Worm (Caenorhabditis elegans): ENCODE results near the gene T17H7.7.

T17H7.7 gene

DNA sequence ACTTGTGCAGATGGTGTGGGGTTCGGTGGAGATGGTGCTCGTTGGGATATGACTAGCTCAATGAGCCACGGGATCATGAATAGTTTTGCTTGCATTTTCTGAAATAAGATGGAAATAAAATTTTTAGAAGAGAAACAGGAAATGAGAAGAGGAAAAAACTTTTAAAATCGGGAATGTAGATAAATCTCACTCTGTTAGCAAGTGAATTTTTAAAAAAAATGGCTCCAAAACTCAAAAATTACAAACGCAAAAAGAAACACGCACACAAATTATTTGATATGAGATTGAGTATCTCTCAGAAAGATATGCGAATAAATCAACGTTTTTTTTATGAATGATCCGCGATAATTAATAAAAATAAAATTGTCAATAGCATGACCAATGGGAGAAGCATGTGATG is at the start of gene T17H7.7:
T17H7.7 (minus strand) TSS at position 101 of the 400 bp plus-strand sequence.
- TF ChIP-seq cnd-1 (tag; optimal IDR thresholded peaks at IDR 0.05) (no peak), ceh-39 (tag; optimal IDR thresholded peaks at IDR 0.05) (no peak), mab-5 (tag; optimal IDR thresholded peaks at IDR 0.05) (no peak), ztf-11 (tag; optimal IDR thresholded peaks at IDR 0.05) (no peak), unc-39 (tag; optimal IDR thresholded peaks at IDR 0.05) (no peak), ceh-83 (GFP tag; optimal IDR thresholded peaks at IDR 0.05) (no peak), nhr-237 (tag; optimal IDR thresholded peaks at IDR 0.05) (no peak), snpc-4 (tag; optimal IDR thresholded peaks at IDR 0.05) (no peak), lsy-2 (tag; optimal IDR thresholded peaks at IDR 0.05) (no peak), nhr-28 (tag; optimal IDR thresholded peaks at IDR 0.05) (no peak), hlh-1 (tag; optimal IDR thresholded peaks at IDR 0.05) (no peak), unc-62 (GFP tag; optimal IDR thresholded peaks at IDR 0.05) (no peak), bed-3 (GFP tag; optimal IDR thresholded peaks at IDR 0.05) (no peak), elt-1 (tag; optimal IDR thresholded peaks at IDR 0.05; ENCODE audit: borderline replicate concordance, insufficient read depth) (no peak)

DNA sequence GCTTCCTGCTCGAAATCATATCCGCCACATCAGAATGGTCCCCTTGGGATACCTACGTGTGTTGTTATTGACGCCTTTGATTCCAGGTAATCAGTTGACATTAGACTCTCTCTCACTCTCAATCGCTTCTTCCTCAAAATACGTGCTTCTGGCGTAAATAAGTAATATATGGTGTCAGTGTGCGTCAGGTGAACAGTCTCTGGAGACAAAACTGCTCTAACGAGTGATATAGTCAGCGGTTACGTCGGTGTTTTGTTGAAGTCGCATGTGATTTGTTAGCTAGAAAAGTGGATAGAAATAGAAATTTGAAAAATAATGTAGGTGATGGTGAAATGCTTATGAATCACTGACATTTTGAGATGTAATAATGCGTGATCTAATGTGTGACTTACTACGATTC is 44.2 kb upstream of the T17H7.7 start:
- TF ChIP-seq lin-13 (tag; optimal IDR thresholded peaks at IDR 0.05) (no peak), ceh-39 (tag; optimal IDR thresholded peaks at IDR 0.05) (no peak), sptf-1 (tag; optimal IDR thresholded peaks at IDR 0.05) (no peak), ceh-43 (GFP tag; optimal IDR thresholded peaks at IDR 0.05) (no peak), flh-1 (GFP tag; optimal IDR thresholded peaks at IDR 0.05) (no peak), bed-3 (GFP tag; optimal IDR thresholded peaks at IDR 0.05) (no peak), nhr-28 (tag; optimal IDR thresholded peaks at IDR 0.05) (no peak), sem-2 (GFP tag; optimal IDR thresholded peaks at IDR 0.05) (no peak), M03D4.4 (tag; optimal IDR thresholded peaks at IDR 0.05) (no peak), cnd-1 (tag; optimal IDR thresholded peaks at IDR 0.05) (no peak), mls-2 (tag; optimal IDR thresholded peaks at IDR 0.05) (no peak), ztf-11 (tag; optimal IDR thresholded peaks at IDR 0.05) (no peak), ham-2 (GFP tag; optimal IDR thresholded peaks at IDR 0.05) (no peak), lsy-2 (tag; optimal IDR thresholded peaks at IDR 0.05) (no peak), nhr-237 (tag; optimal IDR thresholded peaks at IDR 0.05) (no peak), drap-1 (GFP tag; optimal IDR thresholded peaks at IDR 0.05) (no peak)

DNA sequence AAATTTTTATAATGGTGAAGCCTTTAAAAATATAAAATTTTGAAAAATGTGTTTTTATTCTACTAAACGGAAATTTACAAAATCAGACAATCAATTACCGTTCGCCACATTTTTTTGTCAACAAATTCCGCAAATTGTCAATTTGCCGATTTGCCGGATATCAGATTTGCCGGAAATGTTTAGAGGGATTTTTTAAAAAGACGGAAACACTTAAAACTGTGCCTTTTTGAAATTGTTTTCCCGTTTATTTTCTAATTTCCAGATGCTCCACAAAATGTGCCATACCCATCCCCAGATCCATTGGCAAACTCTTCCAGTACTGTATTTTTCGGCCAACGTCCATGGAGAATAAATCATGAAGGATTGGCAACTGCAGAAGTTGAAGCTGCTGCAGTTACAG is 39.6 kb upstream of the T17H7.7 start:
- no peak for TF ChIP-seq lin-13 (tag; optimal IDR thresholded peaks at IDR 0.05)

DNA sequence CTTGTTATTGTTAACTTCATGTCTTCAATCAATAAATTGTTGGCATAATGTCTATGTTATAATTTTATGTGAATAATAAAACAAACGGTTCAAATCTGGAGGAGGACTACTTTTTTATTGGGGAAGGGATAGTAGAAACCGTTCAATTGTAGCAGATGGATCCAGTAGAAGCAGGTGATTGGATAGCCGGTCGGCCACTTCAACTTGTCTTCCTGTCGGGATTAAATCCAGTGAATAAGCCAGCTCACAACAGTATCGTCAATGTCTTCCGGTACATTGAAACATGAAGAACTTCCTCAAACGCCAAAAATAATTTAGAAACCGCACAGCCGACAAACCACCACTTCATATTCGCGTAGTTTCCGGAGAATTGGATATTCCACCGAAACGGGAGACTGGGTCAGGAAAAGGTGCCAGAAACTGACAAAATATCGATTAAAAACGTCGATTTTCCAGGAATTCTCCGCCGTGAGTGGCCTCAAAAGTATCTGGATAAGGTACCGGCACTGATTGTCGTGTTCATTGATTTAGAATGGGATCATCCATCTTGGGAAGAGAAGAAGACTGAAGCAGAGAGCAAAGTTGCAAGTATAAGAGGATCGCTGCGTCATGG is 37.2 kb upstream of the T17H7.7 start, which contains the start of gene trpp-11:
trpp-11 (plus strand) TSS at position 153 of the 613 bp plus-strand sequence.
- TF ChIP-seq nhr-28 (tag; optimal IDR thresholded peaks at IDR 0.05): no peak
- no peak for TF ChIP-seq M03D4.4 (tag; optimal IDR thresholded peaks at IDR 0.05)
- no peak for TF ChIP-seq lin-32 (GFP tag; optimal IDR thresholded peaks at IDR 0.05)
- no peak for TF ChIP-seq elt-1 (tag; optimal IDR thresholded peaks at IDR 0.05; ENCODE audit: borderline replicate concordance, insufficient read depth)
- no peak for TF ChIP-seq ham-2 (GFP tag; optimal IDR thresholded peaks at IDR 0.05)
- no peak for TF ChIP-seq mep-1 (tag; optimal IDR thresholded peaks at IDR 0.05)
- no peak for TF ChIP-seq lin-13 (tag; optimal IDR thresholded peaks at IDR 0.05)
- no peak for TF ChIP-seq ztf-11 (tag; optimal IDR thresholded peaks at IDR 0.05)
- TF ChIP-seq ceh-83 (GFP tag; optimal IDR thresholded peaks at IDR 0.05): no peak
- no peak for TF ChIP-seq pha-4 (tag; optimal IDR thresholded peaks at IDR 0.05)
- TF ChIP-seq blmp-1 (tag; optimal IDR thresholded peaks at IDR 0.05): no peak

DNA sequence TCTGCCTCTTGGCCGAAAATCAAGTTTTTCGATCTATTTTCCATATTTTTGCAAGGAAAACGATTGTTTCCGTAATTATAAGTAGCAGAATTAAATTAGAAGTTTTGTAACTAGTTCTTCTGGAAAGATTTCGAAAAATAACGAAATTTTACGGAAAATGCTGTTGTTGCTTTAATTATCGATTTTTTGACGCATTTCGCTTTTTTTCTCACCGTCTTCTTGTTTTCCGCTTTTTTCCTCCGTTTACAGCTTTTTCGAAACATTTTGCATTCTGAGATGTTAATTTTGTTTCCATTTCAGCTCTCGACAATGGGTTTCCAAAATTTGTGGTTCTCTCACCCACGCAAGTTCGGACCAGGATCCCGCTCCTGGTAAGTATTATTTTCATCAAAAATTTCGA is 36.1 kb upstream of the T17H7.7 start, which contains the start of gene rps-29:
rps-29 (plus strand) TSS at position 301 of the 400 bp plus-strand sequence.
- TF ChIP-seq unc-39 (tag; optimal IDR thresholded peaks at IDR 0.05) (no peak), tbx-8 (GFP tag; optimal IDR thresholded peaks at IDR 0.05) (no peak), mab-5 (tag; optimal IDR thresholded peaks at IDR 0.05) (no peak), ceh-43 (GFP tag; optimal IDR thresholded peaks at IDR 0.05) (no peak), unc-120 (tag; optimal IDR thresholded peaks at IDR 0.05; ENCODE audit: poor library complexity, severe bottlenecking) (no peak), mls-2 (tag; optimal IDR thresholded peaks at IDR 0.05) (no peak), lin-13 (tag; optimal IDR thresholded peaks at IDR 0.05) (no peak), ceh-39 (tag; optimal IDR thresholded peaks at IDR 0.05) (no peak), sptf-1 (tag; optimal IDR thresholded peaks at IDR 0.05) (no peak), hlh-1 (tag; optimal IDR thresholded peaks at IDR 0.05) (no peak), bed-3 (GFP tag; optimal IDR thresholded peaks at IDR 0.05) (no peak), cnd-1 (tag; optimal IDR thresholded peaks at IDR 0.05) (no peak), zip-8 (tag; optimal IDR thresholded peaks at IDR 0.05) (no peak), lin-32 (GFP tag; optimal IDR thresholded peaks at IDR 0.05) (no peak), M03D4.4 (tag; optimal IDR thresholded peaks at IDR 0.05) (no peak)
